Fruit fly (Drosophila melanogaster) whole organism, prepupa: Measurements from ENCODE around the gene dib.

Experiments used
- CG34406 ChIP-seq: fragments of 200-800 bp; sonication (Bioruptor generic); optimal IDR thresholded peaks from 3 replicates; lab custom pipeline; 2016; ENCODE audit warnings: missing biosample characterization, missing genetic modification characterization
- CG6854 ChIP-seq: fragments of 200-800 bp; sonication (Bioruptor generic); optimal IDR thresholded peaks from 2 replicates; lab custom pipeline; 2017; ENCODE audit warnings: missing biosample characterization, mild to moderate bottlenecking, missing genetic modification characterization
- Lpt ChIP-seq: fragments of 200-800 bp; sonication (Bioruptor generic); optimal IDR thresholded peaks from 3 replicates; lab custom pipeline; 2016; ENCODE audit warnings: missing biosample characterization, missing genetic modification characterization
- OdsH ChIP-seq: fragments of 200-800 bp; sonication (Bioruptor generic); optimal IDR thresholded peaks from 3 replicates; lab custom pipeline; 2016; ENCODE audit warnings: missing biosample characterization, missing genetic modification characterization
- Sox14 ChIP-seq: fragments of 200-800 bp; sonication (Bioruptor generic); optimal IDR thresholded peaks from 3 replicates; lab custom pipeline; 2016; ENCODE audit warnings: missing biosample characterization, missing genetic modification characterization
- Sox15 ChIP-seq: fragments of 200-800 bp; sonication (Bioruptor generic); optimal IDR thresholded peaks from 3 replicates; lab custom pipeline; 2016; ENCODE audit warnings: missing biosample characterization, missing genetic modification characterization
- esn ChIP-seq: fragments of 200-800 bp; sonication (Bioruptor generic); optimal IDR thresholded peaks from 2 replicates; lab custom pipeline; 2016; ENCODE audit warnings: missing biosample characterization, mild to moderate bottlenecking, missing genetic modification characterization, moderate library complexity

DNA sequence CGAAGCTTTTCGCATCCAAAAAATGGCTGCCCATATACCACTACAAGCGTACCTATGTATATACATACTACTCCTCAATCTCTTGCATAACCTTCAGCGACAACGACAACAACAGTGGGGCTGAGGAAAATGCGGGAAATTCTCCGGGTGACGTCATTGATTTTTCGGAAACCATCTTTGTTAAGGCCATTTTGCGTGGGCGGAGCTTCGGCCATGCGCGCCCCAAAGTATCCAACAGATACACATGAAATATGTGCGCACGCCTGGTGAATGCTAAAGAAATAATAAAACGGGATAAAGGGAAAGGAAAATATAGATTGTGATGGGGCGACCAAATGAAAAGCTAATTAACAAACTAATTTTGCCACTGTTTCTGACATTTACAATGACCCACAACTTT, 23.8 kb downstream of the dib start:
- TF ChIP-seq Sox15 (GFP tag; lab: Kevin White, UChicago): no peak
- no peak for TF ChIP-seq CG6854 (GFP tag; lab: Kevin White, UChicago)
- no peak for TF ChIP-seq esn (GFP tag; lab: Kevin White, UChicago)
- TF ChIP-seq OdsH (GFP tag; lab: Kevin White, UChicago): no peak
- no peak for TF ChIP-seq Lpt
- TF ChIP-seq CG34406 (GFP tag; lab: Kevin White, UChicago): no peak
- TF ChIP-seq Sox14 (GFP tag; lab: Kevin White, UChicago): no peak
